Worm (Caenorhabditis elegans) whole organism, midembryonic: ENCODE results near the gene F26D11.1.

Source experiments
- T22C8.4 ChIP-seq: fragments of 200-800 bp; sonication (Bioruptor generic); IDR thresholded peaks from 2 replicates; pipeline ENCODE4 v1.3.6; 2022; ENCODE audit warnings: missing genetic modification characterization, missing compliant biosample characterization
- cog-1 ChIP-seq: sonication (generic microtip); optimal IDR thresholded peaks from 2 replicates; lab custom pipeline; 2016; ENCODE audit warnings: missing genetic modification characterization, missing compliant biosample characterization
- flt-1 ChIP-seq: fragments of 200-800 bp; sonication (Bioruptor generic); IDR thresholded peaks from 2 replicates; pipeline ENCODE4 v1.3.6; 2022; ENCODE audit warnings: missing genetic modification characterization, missing compliant biosample characterization
- klf-2 ChIP-seq: fragments of 200-800 bp; sonication (Bioruptor generic); conservative IDR thresholded peaks from 2 replicates; pipeline ENCODE4 v1.3.6; 2022; ENCODE audit warnings: missing genetic modification reagents, missing genetic modification characterization, missing compliant biosample characterization
- med-1 ChIP-seq: sonication (generic microtip); optimal IDR thresholded peaks from 2 replicates; lab custom pipeline; 2017; ENCODE audit warnings: missing genetic modification characterization, mild to moderate bottlenecking, missing compliant biosample characterization, antibody characterized with exemption, missing genetic modification reagents; ENCODE audit not compliant: insufficient read depth
- ref-1 ChIP-seq: fragments of 200-800 bp; sonication (Bioruptor generic); conservative IDR thresholded peaks from 2 replicates; pipeline ENCODE4 v1.3.6; 2022; ENCODE audit warnings: missing genetic modification reagents, missing genetic modification characterization, missing compliant biosample characterization
- tab-1 ChIP-seq: fragments of 200-800 bp; sonication (Bioruptor generic); IDR thresholded peaks from 2 replicates; pipeline ENCODE4 v1.3.6; 2022; ENCODE audit warnings: missing genetic modification characterization, missing compliant biosample characterization
- ztf-23 ChIP-seq: fragments of 200-800 bp; sonication (Bioruptor generic); IDR thresholded peaks from 2 replicates; pipeline ENCODE4 v1.3.6; 2022; ENCODE audit warnings: missing genetic modification reagents, missing genetic modification characterization, missing compliant biosample characterization
- ztf-29 ChIP-seq: fragments of 200-800 bp; sonication (Bioruptor generic); IDR thresholded peaks from 2 replicates; pipeline ENCODE4 v1.3.6; 2022; ENCODE audit warnings: missing genetic modification reagents, missing genetic modification characterization, missing compliant biosample characterization

F26D11.1 gene

DNA sequence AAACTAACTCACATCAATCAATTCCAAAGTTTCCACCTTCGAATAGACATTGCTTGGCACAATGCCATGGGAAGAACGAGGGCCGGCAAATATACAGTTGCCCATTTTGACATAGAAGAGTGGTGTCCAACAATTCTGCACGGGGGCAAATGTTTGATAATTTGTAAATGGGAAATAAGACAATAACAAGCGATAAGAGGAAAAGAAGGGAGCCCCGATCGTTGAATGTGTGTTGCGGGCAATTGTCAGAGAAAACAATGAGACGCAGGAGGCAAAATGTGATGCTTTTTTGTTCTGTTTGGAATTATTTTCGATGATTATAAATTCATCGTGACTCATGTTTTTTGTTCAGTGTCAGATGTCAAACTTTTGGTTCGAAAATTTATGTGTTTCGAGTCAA, 25.1 kb upstream of the F26D11.1 start, which contains the start of gene pals-34:
Gene pals-34, minus strand, starts transcription at position 280 of the 400 bp plus-strand sequence.
- TF ChIP-seq klf-2 (GFP tag; lab: Robert Waterston, UW), result no peak
- TF ChIP-seq cog-1 (tag; lab: Kevin White, UChicago), result no peak
- no peak for TF ChIP-seq ref-1
- no peak for TF ChIP-seq med-1 (GFP tag; lab: Kevin White, UChicago)
- TF ChIP-seq ztf-23 (GFP tag; lab: Robert Waterston, UW), result no peak
- TF ChIP-seq ztf-29 (GFP tag; lab: Robert Waterston, UW), result no peak
- TF ChIP-seq T22C8.4 (GFP tag; lab: Robert Waterston, UW), result no peak
- TF ChIP-seq flt-1, result no peak
- no peak for TF ChIP-seq tab-1 (GFP tag; lab: Robert Waterston, UW)

DNA sequence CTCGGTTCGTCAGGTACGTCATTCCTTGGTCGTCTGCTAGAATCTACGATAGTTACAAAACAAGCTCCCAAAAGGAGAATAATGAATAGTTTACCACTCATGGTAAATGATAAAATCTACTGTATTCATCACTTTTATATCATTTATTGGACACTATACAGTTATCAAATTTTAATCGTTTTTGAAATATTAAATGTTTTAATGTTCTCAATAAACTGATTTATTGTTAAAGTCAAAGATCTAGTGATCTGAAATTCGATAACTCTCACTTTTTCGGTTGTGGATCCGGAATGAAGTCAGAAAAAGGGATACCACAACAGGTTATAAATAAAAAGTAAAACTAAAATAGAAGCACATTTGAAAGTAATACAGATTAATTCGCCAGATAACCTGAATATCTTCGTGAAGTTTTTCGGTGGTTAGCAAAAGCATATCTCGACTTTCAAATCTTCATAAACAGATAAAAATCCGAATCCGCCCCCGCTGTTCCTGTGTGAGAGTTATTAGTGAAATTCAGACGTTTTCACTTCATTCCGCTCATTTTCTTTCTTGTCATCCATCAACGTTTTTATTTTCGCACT, 22.5 kb upstream of the F26D11.1 start, which contains the start of the genes clec-217 and F26D11.2:
Gene clec-217, minus strand, starts transcription at position 101 of the 581 bp plus-strand sequence.
Gene F26D11.2, plus strand, starts transcription at position 531 of the 581 bp plus-strand sequence.
- TF ChIP-seq T22C8.4 (GFP tag; lab: Robert Waterston, UW) (no peak), med-1 (GFP tag; lab: Kevin White, UChicago) (no peak), ref-1 (no peak), ztf-29 (GFP tag; lab: Robert Waterston, UW) (no peak), klf-2 (GFP tag; lab: Robert Waterston, UW) (no peak), ztf-23 (GFP tag; lab: Robert Waterston, UW) (no peak), tab-1 (GFP tag; lab: Robert Waterston, UW) (no peak), cog-1 (tag; lab: Kevin White, UChicago) (no peak), flt-1 (no peak)

DNA sequence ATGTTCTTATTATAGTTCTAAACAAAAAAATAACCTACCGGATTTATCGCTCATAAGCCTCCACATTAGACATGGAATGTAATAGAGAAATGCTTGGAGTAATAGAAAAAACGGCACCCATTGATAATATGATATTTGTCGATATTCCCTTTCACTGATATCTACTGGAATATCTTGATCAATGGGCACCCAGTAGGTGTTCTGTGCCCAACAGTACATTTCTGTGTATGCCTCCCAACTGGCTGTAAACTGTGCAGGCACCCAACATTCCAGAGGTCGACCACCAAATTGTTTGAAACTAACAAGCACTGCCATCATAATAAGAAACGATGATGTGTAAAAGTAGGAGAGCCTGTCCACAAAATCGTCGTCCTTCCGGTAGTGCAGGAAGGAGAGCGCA, 16.9 kb upstream of the F26D11.1 start:
- TF ChIP-seq tab-1 (GFP tag; lab: Robert Waterston, UW), result no peak
- TF ChIP-seq ref-1, result no peak
- TF ChIP-seq med-1 (GFP tag; lab: Kevin White, UChicago), result no peak
- no peak for TF ChIP-seq ztf-29 (GFP tag; lab: Robert Waterston, UW)
- TF ChIP-seq T22C8.4 (GFP tag; lab: Robert Waterston, UW), result no peak
- TF ChIP-seq ztf-23 (GFP tag; lab: Robert Waterston, UW), result no peak

DNA sequence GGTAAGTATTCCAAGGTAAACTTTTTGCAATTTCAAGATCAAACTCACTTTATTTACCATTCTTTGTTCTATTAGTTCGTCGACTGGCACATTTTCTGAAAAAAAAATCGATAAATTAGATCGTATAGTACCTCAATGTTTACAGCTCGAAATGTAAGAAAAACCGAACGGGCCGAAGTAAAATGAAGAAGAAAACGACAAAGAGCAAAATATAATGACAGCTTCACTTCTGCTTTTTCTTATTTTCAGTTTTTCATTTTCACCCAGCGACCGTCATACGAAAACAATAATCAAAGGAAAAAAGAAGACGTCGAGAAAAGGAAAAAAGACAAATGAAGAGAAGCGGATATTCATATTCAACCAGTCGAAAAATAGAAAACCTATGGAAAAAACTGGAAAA, 12.2 kb upstream of the F26D11.1 start, which contains the start of gene che-7:
Gene che-7, minus strand, starts transcription at position 101 of the 400 bp plus-strand sequence.
- no peak for TF ChIP-seq flt-1
- no peak for TF ChIP-seq ztf-23 (GFP tag; lab: Robert Waterston, UW)
- no peak for TF ChIP-seq ztf-29 (GFP tag; lab: Robert Waterston, UW)
- no peak for TF ChIP-seq ref-1
- peak; percentile 39; the same call in 1 of the 2 replicates for TF ChIP-seq T22C8.4 (GFP tag; lab: Robert Waterston, UW)

DNA sequence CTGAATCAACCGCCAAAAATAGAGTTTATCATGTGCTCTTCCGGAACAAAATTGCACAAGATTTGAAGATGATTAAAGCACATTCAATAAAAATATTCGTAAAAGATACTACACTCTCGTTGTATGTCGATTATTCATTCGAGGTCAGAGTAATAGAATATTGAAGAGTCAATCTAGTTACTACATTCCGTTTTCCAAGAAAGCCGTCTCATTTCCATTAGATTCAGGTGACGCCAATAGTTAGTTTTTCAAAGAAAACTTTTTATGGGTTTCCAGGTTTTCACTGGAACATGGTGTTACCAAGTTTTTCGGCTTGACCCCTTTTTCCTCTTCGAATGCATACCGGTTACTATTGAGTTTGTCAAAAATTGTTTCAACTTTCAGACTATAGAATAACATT, 10.8 kb upstream of the F26D11.1 start:
- TF ChIP-seq flt-1 (no peak), T22C8.4 (GFP tag; lab: Robert Waterston, UW) (no peak), ztf-29 (GFP tag; lab: Robert Waterston, UW) (no peak), klf-2 (GFP tag; lab: Robert Waterston, UW) (no peak), tab-1 (GFP tag; lab: Robert Waterston, UW) (no peak), cog-1 (tag; lab: Kevin White, UChicago) (no peak), ztf-23 (GFP tag; lab: Robert Waterston, UW) (no peak), med-1 (GFP tag; lab: Kevin White, UChicago) (no peak), ref-1 (no peak)

DNA sequence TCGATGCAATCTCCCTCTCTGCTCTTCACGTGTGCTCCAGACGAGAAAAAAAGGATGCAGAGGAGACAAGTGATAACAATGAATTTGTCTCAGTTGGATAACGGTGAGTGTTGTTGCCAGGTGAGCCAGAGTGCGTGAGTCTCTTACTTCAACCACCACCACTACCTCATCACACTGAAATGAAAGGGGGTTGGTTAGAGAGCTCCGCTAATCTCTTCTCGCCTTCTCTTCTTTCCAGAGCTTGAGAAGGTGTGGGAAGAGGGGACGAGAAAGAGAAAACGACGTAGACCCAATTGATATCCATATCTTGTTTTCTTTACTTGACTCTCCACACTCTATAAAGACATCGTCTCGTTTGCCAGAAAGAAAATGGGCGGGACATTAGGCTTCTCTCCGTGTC, 10.0 kb upstream of the F26D11.1 start:
- TF ChIP-seq ref-1, result no peak
- TF ChIP-seq flt-1, result no peak
- TF ChIP-seq med-1 (GFP tag; lab: Kevin White, UChicago), result no peak
- no peak for TF ChIP-seq klf-2 (GFP tag; lab: Robert Waterston, UW)
- TF ChIP-seq tab-1 (GFP tag; lab: Robert Waterston, UW), result no peak
- TF ChIP-seq T22C8.4 (GFP tag; lab: Robert Waterston, UW), result no peak
- no peak for TF ChIP-seq ztf-23 (GFP tag; lab: Robert Waterston, UW)
- no peak for TF ChIP-seq ztf-29 (GFP tag; lab: Robert Waterston, UW)
- no peak for TF ChIP-seq cog-1 (tag; lab: Kevin White, UChicago)

DNA sequence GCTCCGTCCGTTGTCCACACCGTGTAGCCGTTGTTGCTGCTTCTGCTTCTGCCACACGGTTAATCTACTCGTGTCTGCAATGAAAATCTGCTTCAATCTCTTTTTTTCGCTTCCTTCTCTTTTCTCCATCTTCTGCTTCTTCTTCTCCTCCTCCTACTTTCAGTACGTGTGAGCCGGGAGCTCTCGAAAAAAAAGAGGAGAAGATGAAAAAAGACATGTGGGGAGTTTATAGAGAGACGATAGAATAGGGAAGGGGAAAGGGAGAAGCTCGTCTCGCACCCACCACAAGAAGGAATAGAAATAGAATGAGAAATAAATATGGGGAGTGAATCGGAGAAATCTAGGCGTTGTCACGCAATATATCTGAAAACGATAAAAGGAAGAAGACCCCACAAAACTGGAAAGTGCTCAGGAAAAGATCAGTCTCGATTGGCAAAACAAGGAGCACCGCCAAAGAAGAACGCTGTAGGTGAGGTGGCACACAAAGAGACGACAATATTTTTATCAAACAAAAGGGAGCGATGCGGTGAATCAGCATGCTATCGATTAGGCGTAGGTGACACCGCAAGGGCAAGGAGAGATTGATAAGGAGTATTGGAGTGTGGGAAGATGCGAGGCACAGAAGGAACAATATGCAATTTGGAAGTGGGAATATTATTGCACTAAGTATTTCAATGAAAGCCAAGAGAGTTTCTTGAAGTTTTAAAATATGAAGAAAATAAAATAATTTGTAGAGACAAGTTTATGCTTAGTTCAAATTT, 3.5 kb upstream of the F26D11.1 start, which contains the start of gene let-413:
Gene let-413, minus strand, starts transcription at position 76 of the 761 bp plus-strand sequence.
- TF ChIP-seq klf-2 (GFP tag; lab: Robert Waterston, UW) (no peak), cog-1 (tag; lab: Kevin White, UChicago) (no peak), ztf-23 (GFP tag; lab: Robert Waterston, UW) (no peak), tab-1 (GFP tag; lab: Robert Waterston, UW) (no peak), T22C8.4 (GFP tag; lab: Robert Waterston, UW) (no peak), ref-1 (no peak), flt-1 (no peak), med-1 (GFP tag; lab: Kevin White, UChicago) (no peak), ztf-29 (GFP tag; lab: Robert Waterston, UW) (no peak)

DNA sequence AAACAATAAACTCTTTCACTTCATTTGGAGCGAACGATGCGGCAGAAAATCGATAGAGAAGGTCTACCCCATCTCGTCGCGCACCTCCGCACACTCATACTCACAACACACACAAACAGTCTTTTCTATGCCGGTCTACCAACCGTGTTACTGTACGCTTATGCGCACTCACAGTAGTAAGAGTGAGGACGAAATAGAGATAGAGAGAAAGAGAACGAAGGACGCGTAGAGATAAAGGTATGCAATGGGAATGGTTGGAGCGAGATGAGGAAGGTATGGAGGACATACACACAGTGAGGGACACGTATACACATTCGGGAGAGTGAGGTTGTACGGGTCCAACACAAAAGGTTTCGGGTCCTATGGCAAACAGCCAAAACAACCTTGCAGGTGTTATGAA, 2.5 kb upstream of the F26D11.1 start:
- TF ChIP-seq klf-2 (GFP tag; lab: Robert Waterston, UW) (no peak), ztf-29 (GFP tag; lab: Robert Waterston, UW) (no peak), ztf-23 (GFP tag; lab: Robert Waterston, UW) (0 out of 2 replicates have a peak, but pooled peaks have one; percentile 30), cog-1 (tag; lab: Kevin White, UChicago) (peak; percentile 14), tab-1 (GFP tag; lab: Robert Waterston, UW) (no peak), med-1 (GFP tag; lab: Kevin White, UChicago) (no peak), flt-1 (peak; percentile 24; the same call in 1 of the 2 replicates), T22C8.4 (GFP tag; lab: Robert Waterston, UW) (peak; percentile 55; the same call in 1 of the 2 replicates), ref-1 (no peak)
